Worm (Caenorhabditis elegans): ENCODE data around the gene clc-10.

DNA sequence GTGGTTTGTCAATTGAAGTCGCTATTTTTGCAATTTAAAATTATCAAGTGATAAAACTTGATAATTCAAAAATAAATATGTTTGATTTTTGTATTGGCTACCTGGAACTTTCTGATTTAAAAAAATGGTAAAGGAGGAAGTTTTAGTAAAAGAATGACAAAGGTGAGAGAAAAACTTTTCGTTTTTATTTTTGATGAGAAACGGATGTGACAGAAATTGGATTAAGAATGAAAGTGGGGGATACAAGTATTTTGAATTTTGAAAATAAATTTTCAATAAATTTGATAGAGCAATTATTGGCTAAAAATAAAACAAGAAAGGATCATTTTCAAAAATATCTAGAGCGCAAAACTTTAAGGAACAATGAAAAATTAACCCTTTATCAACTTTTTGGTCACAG lies 45.9 kb downstream of the clc-10 start, which contains the start of gene C05D10.4:
- TF ChIP-seq nhr-237 (tag; optimal IDR thresholded peaks at IDR 0.05) (no peak), unc-62 (GFP tag; optimal IDR thresholded peaks at IDR 0.05) (no peak), elt-1 (tag; optimal IDR thresholded peaks at IDR 0.05; ENCODE audit: borderline replicate concordance, insufficient read depth) (no peak), ces-1 (GFP tag; optimal IDR thresholded peaks at IDR 0.05) (no peak), mab-5 (tag; optimal IDR thresholded peaks at IDR 0.05) (no peak), lin-13 (tag; optimal IDR thresholded peaks at IDR 0.05) (no peak), ceh-83 (GFP tag; optimal IDR thresholded peaks at IDR 0.05) (no peak)

All from whole organism, mixed stage, embryonic.